Fruit fly (Drosophila melanogaster) whole organism, embryonic: Measurements from ENCODE around the gene vir-1.

Source experiments
- ATbp ChIP-seq: fragments of 200-800 bp; sonication (Bioruptor generic); optimal IDR thresholded peaks from 2 replicates; lab custom pipeline; 2017; ENCODE audit warnings: missing biosample characterization, mild to moderate bottlenecking, missing genetic modification characterization, missing genetic modification reagents
- Ada2b ChIP-seq: fragments of 200-800 bp; sonication (Bioruptor generic); IDR thresholded peaks from 2 replicates; pipeline ENCODE4 v1.3.6; 2022; ENCODE audit warnings: missing biosample characterization, missing genetic modification characterization
- Bdp1 ChIP-seq: fragments of 200-800 bp; sonication (Bioruptor generic); optimal IDR thresholded peaks from 3 replicates; lab custom pipeline; 2016; ENCODE audit warnings: missing biosample characterization, missing genetic modification characterization
- CG1024 ChIP-seq: fragments of 200-800 bp; sonication (Bioruptor generic); IDR thresholded peaks from 2 replicates; pipeline ENCODE4 v1.3.6; 2022; ENCODE audit warnings: missing biosample characterization, missing genetic modification characterization
- CG10654 ChIP-seq: fragments of 200-800 bp; sonication (Bioruptor generic); optimal IDR thresholded peaks from 2 replicates; lab custom pipeline; 2016; ENCODE audit warnings: missing biosample characterization, missing genetic modification characterization
- CG11560 ChIP-seq: fragments of 200-800 bp; sonication (Bioruptor generic); IDR thresholded peaks from 3 replicates; pipeline ENCODE4 v1.3.6; 2022; ENCODE audit warnings: missing biosample characterization, missing genetic modification characterization
- CG1233 ChIP-seq: fragments of 200-800 bp; sonication (Bioruptor generic); optimal IDR thresholded peaks from 4 replicates; lab custom pipeline; 2018; ENCODE audit warnings: missing biosample characterization, mild to moderate bottlenecking, missing genetic modification characterization
- CG13287 ChIP-seq: fragments of 200-800 bp; sonication (Bioruptor generic); IDR thresholded peaks from 2 replicates; pipeline ENCODE4 v1.3.6; 2022; ENCODE audit warnings: missing biosample characterization, missing genetic modification characterization; ENCODE audit not compliant: partially characterized antibody
- CG13894 ChIP-seq: fragments of 200-800 bp; sonication (Bioruptor generic); optimal IDR thresholded peaks from 3 replicates; lab custom pipeline; 2018; ENCODE audit warnings: missing biosample characterization, mild to moderate bottlenecking, missing genetic modification characterization, moderate library complexity
- CG15514 ChIP-seq: fragments of 200-800 bp; sonication (Bioruptor generic); optimal IDR thresholded peaks from 3 replicates; lab custom pipeline; 2017; ENCODE audit warnings: missing biosample characterization, missing genetic modification characterization, mild to moderate bottlenecking, moderate library complexity, missing genetic modification reagents
- CG16863 ChIP-seq: fragments of 200-800 bp; sonication (Bioruptor generic); optimal IDR thresholded peaks from 3 replicates; lab custom pipeline; 2016; ENCODE audit warnings: missing biosample characterization, missing genetic modification characterization
- CG17359 ChIP-seq: fragments of 200-800 bp; sonication (Bioruptor generic); optimal IDR thresholded peaks from 3 replicates; lab custom pipeline; 2018; ENCODE audit warnings: missing biosample characterization, mild to moderate bottlenecking, missing genetic modification characterization, moderate library complexity
- CG17361 ChIP-seq: fragments of 200-800 bp; sonication (Bioruptor generic); IDR thresholded peaks from 3 replicates; pipeline ENCODE4 v1.3.6; 2022; ENCODE audit warnings: missing biosample characterization, missing genetic modification characterization
- CG18011 ChIP-seq: fragments of 200-800 bp; sonication (Bioruptor generic); optimal IDR thresholded peaks from 2 replicates; lab custom pipeline; 2017; ENCODE audit warnings: missing biosample characterization, missing genetic modification characterization, mild to moderate bottlenecking, moderate library complexity, missing genotype
- CG2116 ChIP-seq: fragments of 200-800 bp; sonication (Bioruptor generic); optimal IDR thresholded peaks from 3 replicates; lab custom pipeline; 2018; ENCODE audit warnings: missing biosample characterization, mild to moderate bottlenecking, missing genetic modification characterization
- CG2199 ChIP-seq: fragments of 200-800 bp; sonication (Bioruptor generic); IDR thresholded peaks from 3 replicates; pipeline ENCODE4 v1.3.6; 2022; ENCODE audit warnings: missing biosample characterization, missing genetic modification characterization
- CG3726 ChIP-seq: fragments of 200-800 bp; sonication (Bioruptor generic); IDR thresholded peaks from 3 replicates; pipeline ENCODE4, ENCODE4 v1.3.6; 2022; ENCODE audit warnings: missing biosample characterization, missing genetic modification characterization
- CG3847 ChIP-seq: fragments of 200-800 bp; sonication (Bioruptor generic); IDR thresholded peaks from 2 replicates; pipeline ENCODE4 v1.3.6; 2022; ENCODE audit warnings: missing biosample characterization, missing genetic modification characterization
- CG4820 ChIP-seq: fragments of 200-800 bp; sonication (Bioruptor generic); optimal IDR thresholded peaks from 3 replicates; lab custom pipeline; 2016; ENCODE audit warnings: missing biosample characterization, missing genetic modification characterization
- CG5953 ChIP-seq: fragments of 200-800 bp; sonication (Bioruptor generic); IDR thresholded peaks from 2 replicates; pipeline ENCODE4 v1.3.6; 2022; ENCODE audit warnings: missing biosample characterization, missing genetic modification characterization
- CG7786 ChIP-seq: fragments of 200-800 bp; sonication (Bioruptor generic); optimal IDR thresholded peaks from 2 replicates; lab custom pipeline; 2016; ENCODE audit warnings: missing biosample characterization, missing genetic modification characterization
- CG7963 ChIP-seq: fragments of 200-800 bp; sonication (Bioruptor generic); IDR thresholded peaks from 3 replicates; pipeline ENCODE4 v1.3.6; 2022; ENCODE audit warnings: missing biosample characterization, missing genetic modification characterization; ENCODE audit not compliant: partially characterized antibody
- CG8290 ChIP-seq, 3 experiments: fragments of 200-800 bp; sonication (Bioruptor generic); optimal IDR thresholded peaks; 2 replicates each; lab custom pipeline; 2016 to 2019; ENCODE audit warnings: missing biosample characterization in 3 of 3, missing genetic modification characterization in 3 of 3, mild to moderate bottlenecking in 2 of 3, moderate library complexity in 1 of 3
- CHES-1-like ChIP-seq: fragments of 200-800 bp; sonication (Bioruptor generic); optimal IDR thresholded peaks from 2 replicates; lab custom pipeline; 2016; ENCODE audit warnings: missing biosample characterization, missing genetic modification characterization
- Chrac-16 ChIP-seq: fragments of 200-800 bp; sonication (Bioruptor generic); optimal IDR thresholded peaks from 3 replicates; lab custom pipeline; 2016; ENCODE audit warnings: missing biosample characterization, missing genetic modification characterization
- Dll ChIP-seq: fragments of 200-800 bp; sonication (Bioruptor generic); IDR thresholded peaks from 4 replicates; pipeline ENCODE4 v1.3.6; 2022; ENCODE audit warnings: missing biosample characterization, missing genetic modification characterization; ENCODE audit not compliant: partially characterized antibody
- HmgD ChIP-seq: fragments of 200-800 bp; sonication (Bioruptor generic); optimal IDR thresholded peaks from 3 replicates; lab custom pipeline; 2016; ENCODE audit warnings: missing biosample characterization, missing genetic modification characterization
- Hmr ChIP-seq: fragments of 200-800 bp; sonication (Bioruptor generic); optimal IDR thresholded peaks from 3 replicates; lab custom pipeline; 2017; ENCODE audit warnings: mild to moderate bottlenecking, missing biosample characterization, missing genetic modification reagents, missing genetic modification characterization
- Hmx ChIP-seq: fragments of 200-800 bp; sonication (Bioruptor generic); optimal IDR thresholded peaks from 2 replicates; lab custom pipeline; 2016; ENCODE audit warnings: missing biosample characterization, missing genetic modification characterization
- Hr39 ChIP-seq: fragments of >200 bp; optimal IDR thresholded peaks from 2 replicates; lab custom pipeline; 2017
- MESR4 ChIP-seq: fragments of 200-800 bp; sonication (Bioruptor generic); optimal IDR thresholded peaks from 2 replicates; lab custom pipeline; 2018; ENCODE audit warnings: missing biosample characterization, mild to moderate bottlenecking, missing genetic modification characterization, moderate library complexity
- Nf-YB ChIP-seq: fragments of 200-800 bp; sonication (Bioruptor generic); optimal IDR thresholded peaks from 3 replicates; lab custom pipeline; 2019; ENCODE audit warnings: missing biosample characterization, mild to moderate bottlenecking, missing genetic modification characterization, moderate library complexity
- Oli ChIP-seq: fragments of 200-800 bp; sonication (Bioruptor generic); optimal IDR thresholded peaks from 2 replicates; lab custom pipeline; 2018; ENCODE audit warnings: missing biosample characterization, mild to moderate bottlenecking, missing genetic modification characterization, moderate library complexity
- Ptx1 ChIP-seq: fragments of 200-800 bp; sonication (Bioruptor generic); IDR thresholded peaks from 2 replicates; pipeline ENCODE4 v1.3.6; 2022; ENCODE audit warnings: missing biosample characterization, missing genetic modification characterization
- Sry-β ChIP-seq: fragments of 200-800 bp; sonication (Bioruptor generic); optimal IDR thresholded peaks from 2 replicates; lab custom pipeline; 2018; ENCODE audit warnings: missing biosample characterization, mild to moderate bottlenecking, missing genetic modification characterization, moderate library complexity
- Ssrp ChIP-seq: fragments of 200-800 bp; sonication (Bioruptor generic); optimal IDR thresholded peaks from 2 replicates; lab custom pipeline; 2018; ENCODE audit warnings: missing biosample characterization, mild to moderate bottlenecking, missing genetic modification characterization, moderate library complexity
- ac ChIP-seq: fragments of 200-800 bp; sonication (Bioruptor generic); optimal IDR thresholded peaks from 3 replicates; lab custom pipeline; 2017; ENCODE audit warnings: missing biosample characterization, mild to moderate bottlenecking, missing genetic modification characterization
- caup ChIP-seq: fragments of 200-800 bp; sonication (Bioruptor generic); optimal IDR thresholded peaks from 3 replicates; lab custom pipeline; 2017; ENCODE audit warnings: missing biosample characterization, mild to moderate bottlenecking, missing genetic modification characterization, moderate library complexity; ENCODE audit not compliant: severe bottlenecking
- croc ChIP-seq: fragments of 200-800 bp; sonication (Bioruptor generic); conservative IDR thresholded peaks from 3 replicates; pipeline ENCODE4 v1.3.6; 2022; ENCODE audit warnings: missing biosample characterization, missing genetic modification characterization
- cwo ChIP-seq: fragments of 200-800 bp; sonication (Bioruptor generic); optimal IDR thresholded peaks from 3 replicates; lab custom pipeline; 2017; ENCODE audit warnings: missing biosample characterization, missing genetic modification characterization, mild to moderate bottlenecking, moderate library complexity, missing genetic modification reagents
- dati ChIP-seq: fragments of 200-800 bp; sonication (Bioruptor generic); IDR thresholded peaks from 2 replicates; pipeline ENCODE4 v1.3.6; 2022; ENCODE audit warnings: missing biosample characterization, missing genetic modification characterization
- lab ChIP-seq: fragments of 200-800 bp; sonication (Bioruptor generic); optimal IDR thresholded peaks from 3 replicates; lab custom pipeline; 2017; ENCODE audit warnings: missing biosample characterization, missing genetic modification characterization, mild to moderate bottlenecking, moderate library complexity, missing genetic modification reagents
- mam ChIP-seq: fragments of 200-800 bp; sonication (Bioruptor generic); optimal IDR thresholded peaks from 3 replicates; lab custom pipeline; 2016; ENCODE audit warnings: missing biosample characterization, missing genetic modification characterization
- mld ChIP-seq: fragments of 200-800 bp; sonication (Bioruptor generic); IDR thresholded peaks from 3 replicates; pipeline ENCODE4 v1.3.6; 2022; ENCODE audit warnings: missing biosample characterization, missing genetic modification characterization; ENCODE audit not compliant: partially characterized antibody
- prd ChIP-seq, 3 experiments: fragments of >200 bp in 2 of 3; fragments of 200-800 bp in 1 of 3; sonication (Bioruptor generic) in 1 of 3; optimal IDR thresholded peaks in 2 of 3; IDR thresholded peaks in 1 of 3; 2 replicates in 2 of 3; 3 replicates in 1 of 3; pipeline versions ENCODE4 v1.3.6 to Lab custom; 2017 to 2022; ENCODE audit warnings: missing biosample characterization in 1 of 3, missing genetic modification characterization in 1 of 3
- sd ChIP-seq: fragments of 200-800 bp; sonication (Bioruptor generic); optimal IDR thresholded peaks from 3 replicates; lab custom pipeline; 2018; ENCODE audit warnings: missing biosample characterization, mild to moderate bottlenecking, missing genetic modification characterization, moderate library complexity
- sima ChIP-seq: fragments of 200-800 bp; sonication (Bioruptor generic); optimal IDR thresholded peaks from 2 replicates; lab custom pipeline; 2016; ENCODE audit warnings: missing biosample characterization, missing genetic modification characterization
- slbo ChIP-seq: fragments of 200-800 bp; sonication (Bioruptor generic); IDR thresholded peaks from 2 replicates; pipeline ENCODE4 v1.3.6; 2022; ENCODE audit warnings: missing biosample characterization, missing genetic modification characterization
- sug ChIP-seq: fragments of 200-800 bp; optimal IDR thresholded peaks from 2 replicates; lab custom pipeline; 2019; ENCODE audit warnings: missing biosample characterization, mild to moderate bottlenecking, missing genetic modification characterization, moderate library complexity
- vvl ChIP-seq: fragments of 200-800 bp; sonication (Bioruptor generic); IDR thresholded peaks from 2 replicates; pipeline ENCODE4 v1.3.6; 2022; ENCODE audit warnings: missing biosample characterization, missing genetic modification characterization

Gene vir-1

dm6 chr2L:12353926-12354325 lies 69.3 kb downstream of the vir-1 start (continued):
- TF ChIP-seq CG8290 (GFP tag; optimal IDR thresholded peaks at IDR 0.05; lab: Kevin White, UChicago), result no peak
- TF ChIP-seq CG8290 (tag; optimal IDR thresholded peaks at IDR 0.05; lab: Kevin White, UChicago), result no peak
- TF ChIP-seq CG17359 (tag; lab: Kevin White, UChicago), result no peak
- no peak for TF ChIP-seq sima (GFP tag; lab: Kevin White, UChicago)
- 0 out of 2 replicates have a peak, but pooled peaks have one; percentile 14 for TF ChIP-seq Ptx1 (GFP tag; lab: Robert Waterston, UW)
- TF ChIP-seq CG18011, result no peak
- TF ChIP-seq CG10654 (GFP tag; lab: Kevin White, UChicago), result no peak
- no peak for TF ChIP-seq ac
- TF ChIP-seq CG4820 (GFP tag; lab: Kevin White, UChicago), result no peak
- no peak for TF ChIP-seq mam
- TF ChIP-seq CG2199, result no peak
- TF ChIP-seq mld, result no peak
- TF ChIP-seq dati, result no peak
- no peak for TF ChIP-seq CHES-1-like (GFP tag; lab: Kevin White, UChicago)
- no peak for TF ChIP-seq Sry-β (GFP tag; lab: Kevin White, UChicago)
- no peak for TF ChIP-seq CG11560 (tag; lab: Robert Waterston, UW)
- TF ChIP-seq Ssrp (tag; lab: Kevin White, UChicago), result no peak
- TF ChIP-seq CG7786 (GFP tag; lab: Kevin White, UChicago), result no peak
- no peak for TF ChIP-seq MESR4 (GFP tag; lab: Kevin White, UChicago)
- no peak for TF ChIP-seq sug (tag; lab: Kevin White, UChicago)
- no peak for TF ChIP-seq Dll
- TF ChIP-seq prd (optimal IDR thresholded peaks at IDR 0.05; lab: Kevin White, UChicago), result no peak
- TF ChIP-seq prd (GFP tag; IDR thresholded peaks at IDR 0.05; lab: Robert Waterston, UW), result 0 out of 3 replicates have a peak, but pooled peaks have one; percentile 16
- TF ChIP-seq sd (tag; lab: Kevin White, UChicago), result no peak
- no peak for TF ChIP-seq CG2116 (GFP tag; lab: Kevin White, UChicago)
- TF ChIP-seq vvl, result no peak
- TF ChIP-seq CG3726, result no peak
- peak; percentile 12; the same call in 1 of the 2 replicates for TF ChIP-seq CG3847 (GFP tag; lab: Robert Waterston, UW)
- TF ChIP-seq cwo (GFP tag; lab: Kevin White, UChicago), result no peak
- peak; percentile 33; the same call in 1 of the 2 replicates for TF ChIP-seq Ada2b (GFP tag; lab: Robert Waterston, UW)
- TF ChIP-seq Bdp1 (GFP tag; lab: Kevin White, UChicago), result no peak
- no peak for TF ChIP-seq ATbp
- TF ChIP-seq CG13287 (GFP tag; lab: Robert Waterston, UW), result no peak
- TF ChIP-seq slbo (GFP tag; lab: Robert Waterston, UW), result no peak
- no peak for TF ChIP-seq Hr39 (lab: Kevin White, UChicago)
- TF ChIP-seq caup, result no peak
- no peak for TF ChIP-seq CG7963 (GFP tag; lab: Robert Waterston, UW)
- peak; percentile 39 for TF ChIP-seq Oli (tag; lab: Kevin White, UChicago)
- TF ChIP-seq croc (GFP tag; lab: Robert Waterston, UW), result no peak
- TF ChIP-seq Nf-YB (GFP tag; lab: Kevin White, UChicago), result no peak
- TF ChIP-seq Hmx (GFP tag; lab: Kevin White, UChicago), result no peak
- no peak for TF ChIP-seq CG1233 (GFP tag; lab: Kevin White, UChicago)
- peak; percentile 18 for TF ChIP-seq Hmr (GFP tag; lab: Kevin White, UChicago)
- TF ChIP-seq CG15514 (GFP tag; lab: Kevin White, UChicago), result peak; percentile 8
- no peak for TF ChIP-seq CG5953 (GFP tag; lab: Robert Waterston, UW)
- TF ChIP-seq HmgD (GFP tag; lab: Kevin White, UChicago), result no peak
- TF ChIP-seq CG13894 (tag; lab: Kevin White, UChicago), result no peak
- TF ChIP-seq CG1024, result no peak
- no peak for TF ChIP-seq CG17361 (GFP tag; lab: Robert Waterston, UW)
- TF ChIP-seq CG16863 (GFP tag; lab: Kevin White, UChicago), result no peak
- TF ChIP-seq Chrac-16 (GFP tag; lab: Kevin White, UChicago), result no peak
- TF ChIP-seq lab (GFP tag; lab: Kevin White, UChicago), result peak; percentile 49
